Fruit fly (Drosophila melanogaster): ENCODE results near the gene fmt.

Gene fmt

DNA sequence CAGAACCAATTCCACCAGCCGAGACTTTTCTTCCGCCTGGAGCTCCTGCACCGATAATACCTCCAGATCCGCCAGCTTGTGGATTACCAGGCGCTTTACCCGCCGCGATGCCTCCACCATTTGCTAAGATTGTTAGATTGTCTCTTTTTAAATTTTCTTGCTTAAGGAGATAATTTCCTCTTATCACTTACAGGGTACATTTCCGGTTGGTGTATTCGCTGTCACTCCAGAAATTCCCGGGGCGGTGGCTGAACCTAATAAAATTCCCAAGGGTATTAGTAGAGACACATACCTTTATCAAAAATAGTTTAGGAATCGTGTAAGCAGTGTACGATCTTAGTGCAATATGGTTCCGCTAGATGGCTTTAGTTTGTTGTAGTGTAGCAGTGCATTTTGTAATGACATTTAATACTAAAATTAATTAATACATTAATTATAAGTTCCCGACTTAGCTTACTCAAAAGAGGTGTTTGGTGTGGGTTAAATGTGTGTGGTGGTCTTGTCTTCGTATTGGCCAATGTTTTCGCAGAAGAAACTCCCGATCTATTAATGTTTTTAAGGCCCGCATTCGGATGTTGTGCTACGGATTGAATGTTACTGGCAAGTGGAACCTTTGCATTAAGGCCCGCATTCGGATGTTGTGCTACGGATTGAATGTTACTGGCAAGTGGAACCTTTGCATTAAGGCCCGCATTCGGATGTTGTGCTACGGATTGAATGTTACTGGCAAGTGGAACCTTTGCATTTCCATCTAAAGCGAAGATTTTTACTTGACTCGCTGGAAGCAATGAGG lies 48.9 kb downstream of the fmt start (continued):
- TF ChIP-seq CG31627 (GFP tag; optimal IDR thresholded peaks at IDR 0.05) (no peak), dsx (GFP tag; optimal IDR thresholded peaks at IDR 0.05; ENCODE audit: poor library complexity, severe bottlenecking) (no peak), CG1621 (tag; optimal IDR thresholded peaks at IDR 0.05) (no peak), OdsH (GFP tag; optimal IDR thresholded peaks at IDR 0.05) (peak; percentile 15), CG9139 (GFP tag; optimal IDR thresholded peaks at IDR 0.05) (no peak), Eip78C (GFP tag) (peak; percentile 87), cyc (GFP tag; optimal IDR thresholded peaks at IDR 0.05) (peak; percentile 26), vri (GFP tag; optimal IDR thresholded peaks at IDR 0.05) (no peak), net (GFP tag; optimal IDR thresholded peaks at IDR 0.05) (no peak), ss (GFP tag; optimal IDR thresholded peaks at IDR 0.05) (no peak), Hr4 (GFP tag; optimal IDR thresholded peaks at IDR 0.05) (no peak), CG34406 (GFP tag; optimal IDR thresholded peaks at IDR 0.05) (no peak), CG10631 (GFP tag; optimal IDR thresholded peaks at IDR 0.05) (no peak), CG3919 (GFP tag; optimal IDR thresholded peaks at IDR 0.05) (peak; percentile 72), CG32006 (GFP tag; optimal IDR thresholded peaks at IDR 0.05) (no peak), CG7368 (GFP tag; optimal IDR thresholded peaks at IDR 0.05) (peak; percentile 29), spab (GFP tag; optimal IDR thresholded peaks at IDR 0.05) (no peak), CG6854 (GFP tag; optimal IDR thresholded peaks at IDR 0.05) (no peak), CG11294 (GFP tag; IDR thresholded peaks at IDR 0.05) (no peak), CG11762 (GFP tag; optimal IDR thresholded peaks at IDR 0.05; ENCODE audit: insufficient read depth) (no peak), Eip75B (GFP tag; optimal IDR thresholded peaks at IDR 0.05) (peak; percentile 43), dac (GFP tag; optimal IDR thresholded peaks at IDR 0.05) (no peak), Hr39 (GFP tag; optimal IDR thresholded peaks at IDR 0.05) (no peak), svp (GFP tag) (peak; percentile 63), Ets21C (GFP tag; optimal IDR thresholded peaks at IDR 0.05) (no peak)

DNA sequence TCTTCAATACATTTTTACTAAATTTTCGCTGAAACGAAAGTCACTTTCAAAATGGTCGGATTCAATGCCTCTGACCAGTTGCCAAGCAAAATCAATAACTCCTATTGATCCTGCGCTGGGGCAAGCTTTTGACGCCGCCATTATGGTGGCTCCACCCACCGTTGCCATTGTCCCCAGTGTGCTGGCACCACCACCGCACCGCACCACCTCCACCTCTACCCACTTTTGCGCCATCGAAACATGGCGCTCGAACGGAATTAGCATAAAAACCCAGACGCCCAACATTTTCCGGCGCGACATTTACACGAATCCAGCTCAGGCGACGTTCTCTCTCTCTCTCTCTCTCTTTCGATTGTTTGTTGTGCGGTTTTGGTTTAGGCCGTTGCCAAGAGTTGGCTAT lies 56.8 kb downstream of the fmt start:
- TF ChIP-seq dsx (GFP tag; optimal IDR thresholded peaks at IDR 0.05; ENCODE audit: poor library complexity, severe bottlenecking), result no peak
- TF ChIP-seq esn (GFP tag; optimal IDR thresholded peaks at IDR 0.05), result no peak
- no peak for TF ChIP-seq CG4318 (GFP tag; optimal IDR thresholded peaks at IDR 0.05)
- TF ChIP-seq Sox15 (GFP tag; optimal IDR thresholded peaks at IDR 0.05), result no peak
- TF ChIP-seq dac (GFP tag; optimal IDR thresholded peaks at IDR 0.05), result no peak
- no peak for TF ChIP-seq achi (GFP tag; optimal IDR thresholded peaks at IDR 0.05)
- no peak for TF ChIP-seq pdm3 (GFP tag; optimal IDR thresholded peaks at IDR 0.05)
- TF ChIP-seq topi (GFP tag; optimal IDR thresholded peaks at IDR 0.05), result no peak
- TF ChIP-seq Eip93F (GFP tag; optimal IDR thresholded peaks at IDR 0.05), result no peak

DNA sequence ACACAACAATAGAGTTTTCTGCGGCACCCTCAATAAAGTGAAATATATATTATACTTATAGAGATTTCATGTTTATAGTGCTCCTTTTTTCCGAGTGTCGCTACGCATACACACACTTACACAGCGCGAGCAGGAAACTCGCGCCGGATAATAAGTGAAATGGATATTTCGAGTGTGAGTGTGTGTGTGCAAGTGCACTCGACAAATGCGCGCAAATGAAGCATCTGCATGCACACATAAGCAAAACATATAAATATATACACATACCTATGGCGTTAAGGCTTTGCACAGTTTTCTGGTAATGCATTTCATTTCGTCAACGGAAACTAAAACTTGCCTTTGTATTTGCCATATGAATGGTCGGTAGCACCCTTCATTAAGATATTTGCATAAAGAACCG lies 58.2 kb downstream of the fmt start:
- TF ChIP-seq cyc (GFP tag; optimal IDR thresholded peaks at IDR 0.05) (no peak), CG8632 (GFP tag; optimal IDR thresholded peaks at IDR 0.05) (no peak), Hr4 (GFP tag; optimal IDR thresholded peaks at IDR 0.05) (no peak), vri (GFP tag; optimal IDR thresholded peaks at IDR 0.05) (no peak), pdm3 (GFP tag; optimal IDR thresholded peaks at IDR 0.05) (no peak), CG4318 (GFP tag; optimal IDR thresholded peaks at IDR 0.05) (no peak), Sox102F (GFP tag; optimal IDR thresholded peaks at IDR 0.05) (no peak), CG3032 (tag; optimal IDR thresholded peaks at IDR 0.05) (no peak), esn (GFP tag; optimal IDR thresholded peaks at IDR 0.05) (no peak), fkh (GFP tag; optimal IDR thresholded peaks at IDR 0.05) (no peak), OdsH (GFP tag; optimal IDR thresholded peaks at IDR 0.05) (no peak), topi (GFP tag; optimal IDR thresholded peaks at IDR 0.05) (no peak)

Data from whole organism, prepupa.